Fruit fly (Drosophila melanogaster): ENCODE results near the gene Sas10.

The Sas10 gene

dm6 chrX:5329266-5329898 is 12.2 kb downstream of the Sas10 start, which contains the start of the genes CG3309 and XRCC1 (continued):
- TF ChIP-seq cas (GFP tag; IDR thresholded peaks at IDR 0.05) (no peak), CG30403 (GFP tag; optimal IDR thresholded peaks at IDR 0.05) (peak; percentile 55), dimm (GFP tag; IDR thresholded peaks at IDR 0.05) (no peak), CG7357 (GFP tag; IDR thresholded peaks at IDR 0.05) (peak; percentile 33; the same call in 1 of the 3 replicates), CG10366 (GFP tag; IDR thresholded peaks at IDR 0.05) (peak; percentile 57), Sry-β (GFP tag; optimal IDR thresholded peaks at IDR 0.05) (peak; percentile 98), CG14050 (GFP tag; IDR thresholded peaks at IDR 0.05) (peak; percentile 13; the same call in 1 of the 3 replicates), CG13775 (GFP tag; optimal IDR thresholded peaks at IDR 0.05) (peak; percentile 74), CG1603 (tag; optimal IDR thresholded peaks at IDR 0.05) (no peak), CG4404 (GFP tag; IDR thresholded peaks at IDR 0.05) (peak; percentile 45; the same call in 1 of the 2 replicates), Hr78 (GFP tag; optimal IDR thresholded peaks at IDR 0.05) (no peak), CG11456 (GFP tag; IDR thresholded peaks at IDR 0.05) (no peak), CG8944 (GFP tag; optimal IDR thresholded peaks at IDR 0.05) (no peak), bsh (GFP tag; optimal IDR thresholded peaks at IDR 0.05) (peak in 1 of 2 experiments; percentile 51), tx (GFP tag; optimal IDR thresholded peaks at IDR 0.05) (no peak), CG6683 (GFP tag; optimal IDR thresholded peaks at IDR 0.05) (no peak), CG13624 (GFP tag; optimal IDR thresholded peaks at IDR 0.05) (no peak), CG2712 (tag; optimal IDR thresholded peaks at IDR 0.05) (peak; percentile 71), NC2β (GFP tag; optimal IDR thresholded peaks at IDR 0.05) (no peak), CG3163 (GFP tag; optimal IDR thresholded peaks at IDR 0.05) (no peak), hth (optimal IDR thresholded peaks at IDR 0.05) (no peak), sob (GFP tag; IDR thresholded peaks at IDR 0.05) (peak; percentile 50; the same call in 1 of the 2 replicates), dysf (GFP tag; IDR thresholded peaks at IDR 0.05) (peak; percentile 64; the same call in 2 of the 3 replicates), croc (GFP tag; conservative IDR thresholded peaks at IDR 0.05) (no peak; the same call in 2 of the 3 replicates), Pdp1 (GFP tag; optimal IDR thresholded peaks at IDR 0.05) (peak in 1 of 2 experiments; percentile 15), CG15269 (tag; optimal IDR thresholded peaks at IDR 0.05) (peak; percentile 50), gt (GFP tag; IDR thresholded peaks at IDR 0.05) (peak; percentile 28; the same call in 1 of the 2 replicates), Bteb2 (GFP tag; optimal IDR thresholded peaks at IDR 0.05) (no peak), CG4730 (GFP tag; IDR thresholded peaks at IDR 0.05) (0 out of 2 replicates have a peak, but pooled peaks have one; percentile 25), chn (GFP tag; optimal IDR thresholded peaks at IDR 0.05) (peak; percentile 19), jigr1 (GFP tag; IDR thresholded peaks at IDR 0.05) (no peak), CG12942 (GFP tag; optimal IDR thresholded peaks at IDR 0.05) (peak; percentile 31), nmo (GFP tag; optimal IDR thresholded peaks at IDR 0.05) (peak; percentile 55), MTF-1 (GFP tag; optimal IDR thresholded peaks at IDR 0.05; ENCODE audit: borderline replicate concordance) (no peak), dati (GFP tag; IDR thresholded peaks at IDR 0.05) (no peak), HmgD (GFP tag; optimal IDR thresholded peaks at IDR 0.05) (no peak), ftz-f1 (GFP tag; optimal IDR thresholded peaks at IDR 0.05) (no peak), ci (GFP tag; IDR thresholded peaks at IDR 0.05) (peak; percentile 57; the same call in 2 of the 3 replicates), CG1602 (GFP tag; optimal IDR thresholded peaks at IDR 0.05) (peak; percentile 23), CG17186 (GFP tag; optimal IDR thresholded peaks at IDR 0.05) (no peak), CG42726 (GFP tag; IDR thresholded peaks at IDR 0.05; ENCODE audit: partially characterized antibody) (peak; percentile 82), ERR (GFP tag; optimal IDR thresholded peaks at IDR 0.05) (no peak), B-H1 (GFP tag; IDR thresholded peaks at IDR 0.05) (no peak; the same call in 2 of the 3 replicates), scrt (GFP tag; optimal IDR thresholded peaks at IDR 0.05) (no peak), sens (GFP tag) (peak; percentile 73), CG3065 (GFP tag; optimal IDR thresholded peaks at IDR 0.05) (no peak), chinmo (GFP tag; IDR thresholded peaks at IDR 0.05; ENCODE audit: partially characterized antibody) (0 out of 4 replicates have a peak, but pooled peaks have one; percentile 18), CG12391 (tag; optimal IDR thresholded peaks at IDR 0.05) (peak; percentile 73), hb (GFP tag; IDR thresholded peaks at IDR 0.05; ENCODE audit: partially characterized antibody) (peak; percentile 81), Dref (GFP tag; IDR thresholded peaks at IDR 0.05) (0 out of 2 replicates have a peak, but pooled peaks have one; percentile 30)

Measured in whole organism, embryonic.